Fruit fly (Drosophila melanogaster) whole organism, embryonic: ENCODE data around the gene CG31288.
A peak's percentile ranks its signal among the peaks of the same experiment; 100 is the strongest.

Source experiments
- Aef1 ChIP-seq: fragments of 200-800 bp; sonication (Bioruptor generic); IDR thresholded peaks from 3 replicates; pipeline ENCODE4 v1.3.6; 2022; ENCODE audit warnings: missing biosample characterization, missing genetic modification characterization
- BtbVII ChIP-seq: fragments of 200-800 bp; sonication (Bioruptor generic); optimal IDR thresholded peaks from 3 replicates; lab custom pipeline; 2017; ENCODE audit warnings: missing biosample characterization, mild to moderate bottlenecking, missing genetic modification characterization
- CG10431 ChIP-seq: fragments of 200-800 bp; sonication (Bioruptor generic); optimal IDR thresholded peaks from 3 replicates; lab custom pipeline; 2018; ENCODE audit warnings: missing biosample characterization, mild to moderate bottlenecking, missing genetic modification characterization
- CG13424 ChIP-seq: fragments of 200-800 bp; sonication (Bioruptor generic); optimal IDR thresholded peaks from 2 replicates; lab custom pipeline; 2019; ENCODE audit warnings: missing biosample characterization, mild to moderate bottlenecking, missing genetic modification characterization, moderate library complexity
- CG14965 ChIP-seq: fragments of 200-800 bp; sonication (Bioruptor generic); optimal IDR thresholded peaks from 2 replicates; lab custom pipeline; 2016; ENCODE audit warnings: missing biosample characterization, missing genetic modification characterization, borderline replicate concordance
- CG15696 ChIP-seq: fragments of 200-800 bp; sonication (Bioruptor generic); optimal IDR thresholded peaks from 2 replicates; lab custom pipeline; 2019; ENCODE audit warnings: missing biosample characterization, mild to moderate bottlenecking, missing genetic modification characterization, moderate library complexity
- CG16813 ChIP-seq: fragments of 200-800 bp; sonication (Bioruptor generic); IDR thresholded peaks from 3 replicates; pipeline ENCODE4 v1.3.6; 2022; ENCODE audit warnings: missing biosample characterization, missing genetic modification characterization; ENCODE audit not compliant: partially characterized antibody
- CG32532 ChIP-seq: fragments of 200-800 bp; sonication (Bioruptor generic); IDR thresholded peaks from 2 replicates; pipeline ENCODE4 v1.3.6; 2022; ENCODE audit warnings: missing biosample characterization, missing genetic modification characterization
- CG32772 ChIP-seq: fragments of 200-800 bp; sonication (Bioruptor generic); IDR thresholded peaks from 2 replicates; pipeline ENCODE4 v1.3.6; 2022; ENCODE audit warnings: missing biosample characterization, missing genetic modification characterization
- CG34376 ChIP-seq: fragments of 200-800 bp; sonication (Bioruptor generic); optimal IDR thresholded peaks from 2 replicates; lab custom pipeline; 2018; ENCODE audit warnings: missing biosample characterization, mild to moderate bottlenecking, missing genetic modification characterization
- CG3726 ChIP-seq: fragments of 200-800 bp; sonication (Bioruptor generic); IDR thresholded peaks from 3 replicates; pipeline ENCODE4, ENCODE4 v1.3.6; 2022; ENCODE audit warnings: missing biosample characterization, missing genetic modification characterization
- CG4404 ChIP-seq: fragments of 200-800 bp; sonication (Bioruptor generic); IDR thresholded peaks from 2 replicates; pipeline ENCODE4 v1.3.6; 2022; ENCODE audit warnings: missing biosample characterization, missing genetic modification characterization
- CG5180 ChIP-seq: fragments of 200-800 bp; sonication (Bioruptor generic); optimal IDR thresholded peaks from 3 replicates; lab custom pipeline; 2017; ENCODE audit warnings: missing biosample characterization, missing genetic modification characterization, mild to moderate bottlenecking, moderate library complexity, missing genetic modification reagents
- CG6175 ChIP-seq: fragments of 200-800 bp; sonication (Bioruptor generic); IDR thresholded peaks from 3 replicates; pipeline ENCODE4 v1.3.6; 2022; ENCODE audit warnings: missing biosample characterization, missing genetic modification characterization
- CG7839 ChIP-seq: fragments of 200-800 bp; sonication (Bioruptor generic); optimal IDR thresholded peaks from 3 replicates; lab custom pipeline; 2018; ENCODE audit warnings: missing biosample characterization, mild to moderate bottlenecking, missing genetic modification characterization, moderate library complexity
- CG8089 ChIP-seq: fragments of 200-800 bp; sonication (Bioruptor generic); optimal IDR thresholded peaks from 3 replicates; lab custom pipeline; 2016; ENCODE audit warnings: missing biosample characterization, missing genetic modification characterization
- Eip74EF ChIP-seq, 2 experiments: fragments of 200-800 bp in 1 of 2; fragments of >200 bp in 1 of 2; sonication (Bioruptor generic) in 1 of 2; optimal IDR thresholded peaks; 2 replicates each; lab custom pipeline; 2017 to 2019; ENCODE audit warnings: missing biosample characterization in 2 of 2, missing genetic modification characterization in 2 of 2, mild to moderate bottlenecking in 1 of 2, moderate library complexity in 1 of 2
- Fer3 ChIP-seq: fragments of 200-800 bp; sonication (Bioruptor generic); optimal IDR thresholded peaks from 2 replicates; lab custom pipeline; 2018; ENCODE audit warnings: missing biosample characterization, mild to moderate bottlenecking, missing genetic modification characterization, moderate library complexity
- Gug ChIP-seq: fragments of 200-800 bp; sonication (Bioruptor generic); IDR thresholded peaks from 4 replicates; pipeline ENCODE4 v1.3.6; 2022; ENCODE audit warnings: missing biosample characterization, missing genetic modification characterization
- Hand ChIP-seq: fragments of 200-800 bp; sonication (Bioruptor generic); optimal IDR thresholded peaks from 2 replicates; lab custom pipeline; 2017; ENCODE audit warnings: mild to moderate bottlenecking, missing biosample characterization, missing genetic modification reagents, missing genetic modification characterization
- Hr78 ChIP-seq, 2 experiments: fragments of 200-800 bp in 1 of 2; fragments of >200 bp in 1 of 2; sonication (Bioruptor generic) in 1 of 2; optimal IDR thresholded peaks; 2 replicates each; lab custom pipeline; 2017 to 2019; ENCODE audit warnings: missing biosample characterization in 2 of 2, missing genetic modification characterization in 2 of 2, mild to moderate bottlenecking in 1 of 2, moderate library complexity in 1 of 2
- MBD-R2 ChIP-seq: fragments of 200-800 bp; sonication (Bioruptor generic); IDR thresholded peaks from 2 replicates; pipeline ENCODE4 v1.3.6; 2022; ENCODE audit warnings: missing biosample characterization, missing genetic modification characterization
- Mad ChIP-seq: fragments of 200-800 bp; sonication (Bioruptor generic); optimal IDR thresholded peaks from 2 replicates; lab custom pipeline; 2016; ENCODE audit warnings: missing biosample characterization, missing genetic modification characterization
- Med ChIP-seq: fragments of 200-800 bp; sonication (Bioruptor generic); peaks from one replicate; lab custom pipeline; 2016; ENCODE audit warnings: missing biosample characterization, missing genetic modification characterization, mild to moderate bottlenecking, inconsistent platforms, moderate library complexity
- Meics ChIP-seq: fragments of 200-800 bp; sonication (Bioruptor generic); optimal IDR thresholded peaks from 2 replicates; lab custom pipeline; 2017; ENCODE audit warnings: missing biosample characterization, mild to moderate bottlenecking, missing genetic modification characterization
- Nf-YA ChIP-seq: fragments of 200-800 bp; sonication (Bioruptor generic); IDR thresholded peaks from 2 replicates; pipeline ENCODE4 v1.3.6; 2022; ENCODE audit warnings: missing biosample characterization, missing genetic modification characterization
- Scr ChIP-seq: fragments of 200-800 bp; sonication (Bioruptor generic); IDR thresholded peaks from 2 replicates; pipeline ENCODE4 v1.3.6; 2022; ENCODE audit warnings: missing biosample characterization, missing genetic modification characterization; ENCODE audit not compliant: partially characterized antibody
- Ssrp ChIP-seq: fragments of 200-800 bp; sonication (Bioruptor generic); optimal IDR thresholded peaks from 2 replicates; lab custom pipeline; 2018; ENCODE audit warnings: missing biosample characterization, mild to moderate bottlenecking, missing genetic modification characterization, moderate library complexity
- bbx ChIP-seq: fragments of 200-800 bp; sonication (Bioruptor generic); IDR thresholded peaks from 2 replicates; pipeline ENCODE4 v1.3.6; 2022; ENCODE audit warnings: missing biosample characterization, missing genetic modification characterization; ENCODE audit not compliant: partially characterized antibody
- btn ChIP-seq: fragments of 200-800 bp; sonication (Bioruptor generic); optimal IDR thresholded peaks from 2 replicates; lab custom pipeline; 2016; ENCODE audit warnings: missing biosample characterization, missing genetic modification characterization
- caup ChIP-seq: fragments of 200-800 bp; sonication (Bioruptor generic); optimal IDR thresholded peaks from 3 replicates; lab custom pipeline; 2017; ENCODE audit warnings: missing biosample characterization, mild to moderate bottlenecking, missing genetic modification characterization, moderate library complexity; ENCODE audit not compliant: severe bottlenecking
- dm ChIP-seq: fragments of 200-800 bp; sonication (Bioruptor generic); optimal IDR thresholded peaks from 3 replicates; lab custom pipeline; 2016; ENCODE audit warnings: missing biosample characterization, missing genetic modification characterization
- dpn ChIP-seq, 2 experiments: fragments of 200-800 bp; sonication (Bioruptor generic); optimal IDR thresholded peaks; 3 replicates each; lab custom pipeline; 2016; ENCODE audit warnings: missing biosample characterization in 2 of 2, missing genetic modification characterization in 2 of 2
- dysf ChIP-seq: fragments of 200-800 bp; sonication (Bioruptor generic); IDR thresholded peaks from 3 replicates; pipeline ENCODE4 v1.3.6; 2022; ENCODE audit warnings: missing biosample characterization, missing genetic modification characterization
- en ChIP-seq: fragments of 200-800 bp; sonication (Bioruptor generic); optimal IDR thresholded peaks from 2 replicates; lab custom pipeline; 2016; ENCODE audit warnings: missing biosample characterization, missing genetic modification characterization
- eve ChIP-seq, 2 experiments: fragments of >200 bp; optimal IDR thresholded peaks; 2 replicates each; lab custom pipeline; 2017; ENCODE audit warnings: missing biosample characterization in 2 of 2, missing genetic modification characterization in 2 of 2
- gem ChIP-seq: fragments of 200-800 bp; sonication (Bioruptor generic); optimal IDR thresholded peaks from 2 replicates; lab custom pipeline; 2019; ENCODE audit warnings: missing biosample characterization, mild to moderate bottlenecking, missing genetic modification characterization, moderate library complexity
- insv ChIP-seq, 2 experiments: fragments of 200-800 bp; sonication (Bioruptor generic); optimal IDR thresholded peaks; 3 replicates each; lab custom pipeline; 2016 to 2018; ENCODE audit warnings: missing biosample characterization in 2 of 2, missing genetic modification characterization in 2 of 2
- inv ChIP-seq: fragments of 200-800 bp; sonication (Bioruptor generic); IDR thresholded peaks from 2 replicates; pipeline ENCODE4 v1.3.6; 2022; ENCODE audit warnings: missing biosample characterization, missing genetic modification characterization; ENCODE audit not compliant: partially characterized antibody
- jumu ChIP-seq: fragments of 200-800 bp; sonication (Bioruptor generic); optimal IDR thresholded peaks from 3 replicates; lab custom pipeline; 2016; ENCODE audit warnings: missing biosample characterization, missing genetic modification characterization
- mam ChIP-seq: fragments of 200-800 bp; sonication (Bioruptor generic); optimal IDR thresholded peaks from 3 replicates; lab custom pipeline; 2016; ENCODE audit warnings: missing biosample characterization, missing genetic modification characterization
- pan ChIP-seq, 4 experiments: fragments of >200 bp in 3 of 4; fragments of 200-800 bp in 1 of 4; sonication (Bioruptor generic) in 1 of 4; optimal IDR thresholded peaks in 3 of 4; IDR thresholded peaks in 1 of 4; 2 replicates each; pipeline versions ENCODE4 v1.3.6 to Lab custom; 2017 to 2022; ENCODE audit warnings: missing biosample characterization in 2 of 4, missing genetic modification characterization in 2 of 4, mixed read lengths in 1 of 4
- ro ChIP-seq: fragments of 200-800 bp; sonication (Bioruptor generic); IDR thresholded peaks from 2 replicates; pipeline ENCODE4 v1.3.6; 2022; ENCODE audit warnings: missing biosample characterization, missing genetic modification characterization
- sima ChIP-seq: fragments of 200-800 bp; sonication (Bioruptor generic); optimal IDR thresholded peaks from 2 replicates; lab custom pipeline; 2016; ENCODE audit warnings: missing biosample characterization, missing genetic modification characterization
- sqz ChIP-seq: fragments of 200-800 bp; sonication (Bioruptor generic); optimal IDR thresholded peaks from 3 replicates; lab custom pipeline; 2018; ENCODE audit warnings: missing biosample characterization, mild to moderate bottlenecking, missing genetic modification characterization
- sr ChIP-seq: fragments of 200-800 bp; sonication (Bioruptor generic); IDR thresholded peaks from 3 replicates; pipeline ENCODE4 v1.3.6; 2022; ENCODE audit warnings: missing biosample characterization, missing genetic modification characterization
- yki ChIP-seq: fragments of >200 bp; optimal IDR thresholded peaks from 3 replicates; lab custom pipeline; 2018
- z ChIP-seq: fragments of 200-800 bp; sonication (Bioruptor generic); IDR thresholded peaks from 3 replicates; pipeline ENCODE4 v1.3.6; 2022; ENCODE audit warnings: missing biosample characterization, missing genetic modification characterization

The CG31288 gene

DNA sequence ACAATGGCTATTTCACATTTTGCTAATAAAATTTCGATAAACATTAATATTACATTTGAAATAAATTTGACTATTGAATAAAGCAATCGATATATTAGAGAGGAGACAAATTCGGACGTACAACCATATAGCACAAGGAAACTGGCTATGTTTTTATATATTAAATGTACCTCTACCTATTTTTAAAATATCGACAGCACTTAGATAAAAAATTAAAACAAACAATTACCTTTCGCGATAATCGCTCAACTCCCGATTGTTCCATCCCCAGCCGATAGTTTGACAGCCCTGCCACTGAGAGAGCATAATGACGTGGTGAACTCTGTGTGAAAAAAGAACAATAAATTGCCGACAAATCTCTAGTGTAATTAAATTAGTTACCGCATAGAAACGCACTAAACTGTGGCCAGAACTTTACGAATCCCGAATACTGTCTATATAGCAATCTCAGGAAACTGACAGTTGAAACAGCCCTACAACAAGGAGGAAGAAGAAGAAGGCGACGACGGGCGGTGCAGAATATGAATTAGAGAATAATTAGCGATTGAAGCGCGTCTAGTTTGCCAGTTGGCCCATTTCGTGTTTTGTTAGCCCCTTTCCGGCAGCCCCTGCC is 40.6 kb downstream of the CG31288 start, which contains the start of gene CG11857 (continued):
- TF ChIP-seq Hr78 (GFP tag; optimal IDR thresholded peaks at IDR 0.05; lab: Kevin White, UChicago) (no peak), CG4404 (peak; percentile 100), BtbVII (GFP tag; lab: Kevin White, UChicago) (peak; percentile 91), dm (GFP tag; lab: Kevin White, UChicago) (peak; percentile 93), inv (GFP tag; lab: Robert Waterston, UW) (peak; percentile 100), sr (GFP tag; lab: Robert Waterston, UW) (peak; percentile 87; the same call in 2 of the 3 replicates), Med (GFP tag; lab: Kevin White, UChicago) (peak; percentile 100), z (GFP tag; lab: Robert Waterston, UW) (peak; percentile 70; the same call in 2 of the 3 replicates), CG14965 (GFP tag; lab: Kevin White, UChicago) (peak; percentile 55), CG5180 (GFP tag; lab: Kevin White, UChicago) (no peak), CG32772 (GFP tag; lab: Robert Waterston, UW) (peak; percentile 99), Fer3 (tag; lab: Kevin White, UChicago) (peak; percentile 98), CG7839 (peak; percentile 98), Hand (GFP tag; lab: Kevin White, UChicago) (peak; percentile 86), Ssrp (tag; lab: Kevin White, UChicago) (peak; percentile 99), en (peak; percentile 90), CG15696 (tag; lab: Kevin White, UChicago) (peak; percentile 98), CG34376 (peak; percentile 97), Aef1 (GFP tag; lab: Robert Waterston, UW) (peak; percentile 99), CG6175 (peak; percentile 98), caup (GFP tag; lab: Kevin White, UChicago) (peak; percentile 97), bbx (GFP tag; lab: Robert Waterston, UW) (peak; percentile 98), dysf (GFP tag; lab: Robert Waterston, UW) (peak; percentile 99), CG10431 (GFP tag; lab: Kevin White, UChicago) (peak; percentile 82), CG13424 (tag; lab: Kevin White, UChicago) (peak; percentile 98), CG8089 (GFP tag; lab: Kevin White, UChicago) (peak; percentile 97), btn (peak; percentile 86), Scr (GFP tag; lab: Robert Waterston, UW) (peak; percentile 100), insv (GFP tag; optimal IDR thresholded peaks at IDR 0.05; lab: Kevin White, UChicago) (peak in 1 of 2 experiments; percentile 77), eve (GFP tag; optimal IDR thresholded peaks at IDR 0.05; lab: Kevin White, UChicago) (peak in 1 of 2 experiments; percentile 54), Nf-YA (GFP tag; lab: Robert Waterston, UW) (peak; percentile 96), MBD-R2 (GFP tag; lab: Robert Waterston, UW) (peak; percentile 99), CG32532 (GFP tag; lab: Robert Waterston, UW) (peak; percentile 99), Meics (GFP tag; lab: Kevin White, UChicago) (peak; percentile 96), yki (lab: Kevin White, UChicago) (no peak), ro (GFP tag; lab: Robert Waterston, UW) (peak; percentile 98), gem (tag; lab: Kevin White, UChicago) (peak; percentile 99), mam (peak; percentile 99), CG16813 (peak; percentile 100), Mad (GFP tag; lab: Kevin White, UChicago) (peak; percentile 98), Gug (peak; percentile 99), pan (optimal IDR thresholded peaks at IDR 0.05; lab: Kevin White, UChicago) (no peak), pan (GFP tag; optimal IDR thresholded peaks at IDR 0.05 in 1 of 2, IDR thresholded peaks at IDR 0.05 in 1 of 2) (peak in 1 of 2 experiments; percentile 99), dpn (GFP tag; optimal IDR thresholded peaks at IDR 0.05; lab: Kevin White, UChicago) (peak; percentile 98 to 99), sqz (no peak), sima (peak; percentile 90), jumu (GFP tag; lab: Kevin White, UChicago) (peak; percentile 97), CG3726 (GFP tag; lab: Robert Waterston, UW) (peak; percentile 96), Eip74EF (GFP tag; optimal IDR thresholded peaks at IDR 0.05; lab: Kevin White, UChicago) (peak in 1 of 2 experiments; percentile 85)
